Fruit fly (Drosophila melanogaster): ENCODE data around the gene Cdc27.

DNA sequence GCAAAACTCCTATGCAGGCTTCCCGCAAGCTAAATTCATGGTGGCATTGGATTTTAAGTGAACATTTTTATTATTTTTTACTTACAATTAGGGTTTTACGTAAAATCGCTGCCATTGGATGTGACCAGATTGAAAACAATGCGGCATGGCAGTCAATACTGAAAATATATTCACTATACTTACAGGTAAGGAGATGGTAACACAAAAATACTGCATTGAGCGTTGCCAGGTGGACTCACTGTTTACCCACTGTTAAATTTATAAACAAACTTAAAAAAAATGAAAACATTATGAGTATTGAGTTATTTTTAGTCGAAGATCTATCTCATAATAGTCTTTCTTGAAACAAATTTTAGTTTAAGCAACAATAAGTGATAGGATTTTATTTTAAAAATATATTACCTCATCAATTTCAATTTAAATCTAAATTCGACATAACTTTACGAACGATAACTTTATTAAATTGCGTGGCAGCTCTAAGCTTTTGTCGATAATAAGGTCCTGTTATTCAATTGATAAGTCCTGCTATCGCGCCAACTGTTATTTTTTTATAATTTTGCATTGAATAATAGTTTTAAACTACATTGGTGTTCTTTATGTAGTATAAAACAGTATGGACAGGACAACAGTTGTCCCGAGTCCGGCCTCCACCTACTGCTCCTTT is 5.2 kb downstream of the Cdc27 start, which contains the start of the genes mRpL50 and mei-P22:
- TF ChIP-seq EcR (GFP tag; optimal IDR thresholded peaks at IDR 0.05), result no peak
- TF ChIP-seq CG8301 (tag; optimal IDR thresholded peaks at IDR 0.05), result no peak
- no peak for TF ChIP-seq Pif1A (GFP tag; optimal IDR thresholded peaks at IDR 0.05)
- peak; percentile 9 for TF ChIP-seq CG17806 (tag; optimal IDR thresholded peaks at IDR 0.05)
- TF ChIP-seq Pif1B (GFP tag; optimal IDR thresholded peaks at IDR 0.05), result no peak
- no peak for TF ChIP-seq D1 (tag; optimal IDR thresholded peaks at IDR 0.05)
- TF ChIP-seq CG8159 (tag; optimal IDR thresholded peaks at IDR 0.05), result no peak
- TF ChIP-seq CG34367 (tag; optimal IDR thresholded peaks at IDR 0.05), result no peak
- TF ChIP-seq CG14655 (GFP tag; optimal IDR thresholded peaks at IDR 0.05), result no peak
- TF ChIP-seq CG15710 (tag; optimal IDR thresholded peaks at IDR 0.05), result no peak
- TF ChIP-seq CG12605 (GFP tag; IDR thresholded peaks at IDR 0.05), result no peak
- no peak for TF ChIP-seq CG32121 (GFP tag; IDR thresholded peaks at IDR 0.05)
- no peak for TF ChIP-seq CG9948 (tag; optimal IDR thresholded peaks at IDR 0.05)
